Fruit fly (Drosophila melanogaster): ENCODE measurements around the gene ro.

The ro gene

DNA sequence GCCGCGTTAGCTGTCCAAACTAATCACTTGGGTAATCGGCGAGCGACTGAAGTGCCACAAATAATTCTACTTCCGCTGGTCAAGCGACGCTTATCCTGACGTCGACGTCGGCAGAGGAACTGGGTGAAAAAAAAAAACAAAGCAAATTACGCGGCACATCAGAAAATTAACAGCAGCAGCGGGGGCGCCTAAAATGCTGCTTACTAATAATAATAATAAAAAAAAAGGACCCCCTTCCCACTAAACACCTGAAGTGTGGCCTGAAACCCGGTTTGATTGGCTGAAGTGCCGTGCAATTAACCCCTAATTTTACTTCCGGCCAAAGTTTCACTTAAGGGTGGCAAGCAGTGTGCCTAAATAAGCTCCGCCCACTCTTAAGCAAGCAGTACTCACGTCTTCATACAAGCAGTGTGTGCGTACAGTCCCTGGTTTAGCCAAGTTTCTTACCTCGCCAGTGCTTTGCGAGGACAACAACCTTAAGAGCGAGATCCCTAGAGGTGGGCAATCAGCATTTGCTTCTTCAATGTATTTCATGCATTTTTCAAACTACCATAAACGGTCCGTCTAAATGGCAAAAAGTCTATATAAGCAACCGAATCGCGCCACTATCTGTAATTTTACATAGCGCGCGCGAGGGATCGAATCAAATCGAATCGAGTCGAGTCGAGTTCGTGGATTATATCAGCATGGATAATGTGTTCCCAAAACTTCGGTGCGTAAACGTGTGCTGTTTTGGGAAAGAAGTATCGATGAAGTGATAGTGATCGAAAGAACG lies at the start of gene ro, which contains the start of gene T48 (continued):
- TF ChIP-seq CG6854 (GFP tag; optimal IDR thresholded peaks at IDR 0.05) (no peak), Hr51 (GFP tag; optimal IDR thresholded peaks at IDR 0.05) (peak; percentile 26 to 53), CG15269 (tag; optimal IDR thresholded peaks at IDR 0.05) (peak; percentile 1), pnt (GFP tag; optimal IDR thresholded peaks at IDR 0.05) (no peak), CG6765 (GFP tag; optimal IDR thresholded peaks at IDR 0.05) (peak; percentile 12), CG3065 (GFP tag; optimal IDR thresholded peaks at IDR 0.05) (peak; percentile 98), az2 (GFP tag; optimal IDR thresholded peaks at IDR 0.05) (peak; percentile 34), Hey (tag; optimal IDR thresholded peaks at IDR 0.05) (no peak), croc (GFP tag; conservative IDR thresholded peaks at IDR 0.05) (no peak), YL-1 (GFP tag; optimal IDR thresholded peaks at IDR 0.05) (no peak), CG16779 (GFP tag; IDR thresholded peaks at IDR 0.05) (0 out of 2 replicates have a peak, but pooled peaks have one; percentile 14), fd3F (GFP tag; optimal IDR thresholded peaks at IDR 0.05) (no peak), bab2 (GFP tag; optimal IDR thresholded peaks at IDR 0.05) (peak; percentile 16), Fer2 (tag; optimal IDR thresholded peaks at IDR 0.05) (peak; percentile 24), tin (GFP tag; optimal IDR thresholded peaks at IDR 0.05) (peak; percentile 51), tx (GFP tag; optimal IDR thresholded peaks at IDR 0.05) (peak; percentile 17), Myb (GFP tag; optimal IDR thresholded peaks at IDR 0.05) (peak; percentile 74), kah (GFP tag; optimal IDR thresholded peaks at IDR 0.05) (peak; percentile 51), dysf (GFP tag; IDR thresholded peaks at IDR 0.05) (0 out of 3 replicates have a peak, but pooled peaks have one; percentile 39), Bdp1 (GFP tag; optimal IDR thresholded peaks at IDR 0.05) (peak; percentile 71), tll (GFP tag; optimal IDR thresholded peaks at IDR 0.05) (no peak), H2.0 (GFP tag; IDR thresholded peaks at IDR 0.05) (peak; percentile 30; the same call in 1 of the 2 replicates), Stat92E (GFP tag; optimal IDR thresholded peaks at IDR 0.05) (peak in 1 of 3 experiments; percentile 87), Antp (GFP tag; optimal IDR thresholded peaks at IDR 0.05) (peak; percentile 72), insv (GFP tag; optimal IDR thresholded peaks at IDR 0.05) (peak in 1 of 2 experiments; percentile 74), CG16863 (GFP tag; optimal IDR thresholded peaks at IDR 0.05) (no peak), CG7987 (GFP tag; optimal IDR thresholded peaks at IDR 0.05) (peak; percentile 42), tio (GFP tag; optimal IDR thresholded peaks at IDR 0.05) (no peak), en (GFP tag; optimal IDR thresholded peaks at IDR 0.05) (no peak), Hmx (GFP tag; optimal IDR thresholded peaks at IDR 0.05) (no peak), chm (GFP tag; IDR thresholded peaks at IDR 0.05) (peak; percentile 81), amos (GFP tag; IDR thresholded peaks at IDR 0.05; ENCODE audit: partially characterized antibody) (peak; percentile 78), CG3407 (GFP tag; optimal IDR thresholded peaks at IDR 0.05) (no peak), mam (GFP tag; optimal IDR thresholded peaks at IDR 0.05) (peak; percentile 65), CG9932 (GFP tag; IDR thresholded peaks at IDR 0.05) (peak; percentile 73), CG9609 (GFP tag; optimal IDR thresholded peaks at IDR 0.05) (peak; percentile 37), CG7745 (tag; optimal IDR thresholded peaks at IDR 0.05) (peak; percentile 85), BtbVII (GFP tag; optimal IDR thresholded peaks at IDR 0.05) (no peak), CG32772 (GFP tag; IDR thresholded peaks at IDR 0.05) (peak; percentile 13; the same call in 1 of the 2 replicates), CG31365 (tag; optimal IDR thresholded peaks at IDR 0.05) (peak; percentile 100), B-H1 (GFP tag; IDR thresholded peaks at IDR 0.05) (no peak), Doc3 (GFP tag; IDR thresholded peaks at IDR 0.05; ENCODE audit: partially characterized antibody) (0 out of 3 replicates have a peak, but pooled peaks have one; percentile 21), Ptx1 (GFP tag; IDR thresholded peaks at IDR 0.05) (peak; percentile 67), schlank (tag; optimal IDR thresholded peaks at IDR 0.05) (no peak), CG17568 (GFP tag; optimal IDR thresholded peaks at IDR 0.05) (no peak), sqz (GFP tag; optimal IDR thresholded peaks at IDR 0.05) (no peak), hkb (optimal IDR thresholded peaks at IDR 0.05) (peak; percentile 85), hkb (GFP tag; IDR thresholded peaks at IDR 0.05) (no peak; the same call in 1 of the 2 replicates), stc (GFP tag; IDR thresholded peaks at IDR 0.05) (no peak)

All from whole organism, embryonic.